Fruit fly (Drosophila melanogaster) whole organism, embryonic: ENCODE measurements around the gene Tet.

ENCODE experiments used
- B-H2 ChIP-seq: fragments of 200-800 bp; sonication (Bioruptor generic); optimal IDR thresholded peaks from 2 replicates; lab custom pipeline; 2018; ENCODE audit warnings: missing biosample characterization, mild to moderate bottlenecking, missing genetic modification characterization
- CG12155 ChIP-seq: fragments of 200-800 bp; sonication (Bioruptor generic); optimal IDR thresholded peaks from 3 replicates; lab custom pipeline; 2016; ENCODE audit warnings: missing biosample characterization, missing genetic modification characterization
- CG12391 ChIP-seq: fragments of 200-800 bp; sonication (Bioruptor generic); optimal IDR thresholded peaks from 3 replicates; lab custom pipeline; 2018; ENCODE audit warnings: missing biosample characterization, mild to moderate bottlenecking, missing genetic modification characterization, moderate library complexity
- CG17612 ChIP-seq: fragments of 200-800 bp; sonication (Bioruptor generic); IDR thresholded peaks from 2 replicates; pipeline ENCODE4 v1.3.6; 2022; ENCODE audit warnings: missing biosample characterization, missing genetic modification characterization
- CG3163 ChIP-seq: fragments of 200-800 bp; sonication (Bioruptor generic); optimal IDR thresholded peaks from 3 replicates; lab custom pipeline; 2016; ENCODE audit warnings: missing biosample characterization, missing genetic modification characterization
- CG32532 ChIP-seq: fragments of 200-800 bp; sonication (Bioruptor generic); IDR thresholded peaks from 2 replicates; pipeline ENCODE4 v1.3.6; 2022; ENCODE audit warnings: missing biosample characterization, missing genetic modification characterization
- CG32772 ChIP-seq: fragments of 200-800 bp; sonication (Bioruptor generic); IDR thresholded peaks from 2 replicates; pipeline ENCODE4 v1.3.6; 2022; ENCODE audit warnings: missing biosample characterization, missing genetic modification characterization
- CG33557 ChIP-seq: fragments of 200-800 bp; sonication (Bioruptor generic); optimal IDR thresholded peaks from 2 replicates; lab custom pipeline; 2019; ENCODE audit warnings: missing biosample characterization, mild to moderate bottlenecking, missing genetic modification characterization, moderate library complexity
- CG42726 ChIP-seq: fragments of 200-800 bp; sonication (Bioruptor generic); IDR thresholded peaks from 2 replicates; pipeline ENCODE4 v1.3.6; 2022; ENCODE audit warnings: missing biosample characterization, missing genetic modification characterization; ENCODE audit not compliant: partially characterized antibody
- CG4360 ChIP-seq: fragments of 200-800 bp; sonication (Bioruptor generic); IDR thresholded peaks from 2 replicates; pipeline ENCODE4 v1.3.6; 2022; ENCODE audit warnings: missing biosample characterization, missing genetic modification characterization
- CG4424 ChIP-seq: fragments of 200-800 bp; sonication (Bioruptor generic); optimal IDR thresholded peaks from 3 replicates; lab custom pipeline; 2016; ENCODE audit warnings: missing biosample characterization, missing genetic modification characterization
- CG4854 ChIP-seq: fragments of 200-800 bp; sonication (Bioruptor generic); optimal IDR thresholded peaks from 2 replicates; lab custom pipeline; 2016; ENCODE audit warnings: missing biosample characterization, missing genetic modification characterization, inconsistent platforms
- CG6813 ChIP-seq: fragments of 200-800 bp; sonication (Bioruptor generic); optimal IDR thresholded peaks from 2 replicates; lab custom pipeline; 2017; ENCODE audit warnings: missing biosample characterization, missing genetic modification characterization, mild to moderate bottlenecking, moderate library complexity, missing genetic modification reagents
- CG8089 ChIP-seq: fragments of 200-800 bp; sonication (Bioruptor generic); optimal IDR thresholded peaks from 3 replicates; lab custom pipeline; 2016; ENCODE audit warnings: missing biosample characterization, missing genetic modification characterization
- CG8765 ChIP-seq: fragments of 200-800 bp; sonication (Bioruptor generic); IDR thresholded peaks from 2 replicates; pipeline ENCODE4 v1.3.6; 2022; ENCODE audit warnings: missing biosample characterization, missing genetic modification characterization
- D ChIP-seq, 2 experiments: fragments of 200-800 bp in 1 of 2; fragments of >200 bp in 1 of 2; sonication (Bioruptor generic) in 1 of 2; optimal IDR thresholded peaks; 2 replicates in 1 of 2; 3 replicates in 1 of 2; lab custom pipeline; 2017; ENCODE audit warnings: mild to moderate bottlenecking in 1 of 2, missing biosample characterization in 1 of 2, missing genetic modification characterization in 1 of 2, missing genetic modification reagents in 1 of 2
- D19A ChIP-seq: fragments of 200-800 bp; optimal IDR thresholded peaks from 3 replicates; lab custom pipeline; 2019; ENCODE audit warnings: missing biosample characterization, mild to moderate bottlenecking, missing genetic modification characterization, moderate library complexity
- Dek ChIP-seq: fragments of 200-800 bp; sonication (Bioruptor generic); optimal IDR thresholded peaks from 3 replicates; lab custom pipeline; 2019; ENCODE audit warnings: missing biosample characterization, mild to moderate bottlenecking, missing genetic modification characterization, moderate library complexity
- Ets97D ChIP-seq: fragments of 200-800 bp; sonication (Bioruptor generic); optimal IDR thresholded peaks from 3 replicates; lab custom pipeline; 2016; ENCODE audit warnings: missing biosample characterization, missing genetic modification characterization
- H15 ChIP-seq: fragments of 200-800 bp; sonication (Bioruptor generic); IDR thresholded peaks from 3 replicates; pipeline ENCODE4 v1.3.6; 2022; ENCODE audit warnings: missing biosample characterization, missing genetic modification characterization
- Hsf ChIP-seq: fragments of 200-800 bp; sonication (Bioruptor generic); optimal IDR thresholded peaks from 3 replicates; lab custom pipeline; 2016; ENCODE audit warnings: missing biosample characterization, missing genetic modification characterization
- Lpt ChIP-seq: fragments of >200 bp; optimal IDR thresholded peaks from 2 replicates; lab custom pipeline; 2018; ENCODE audit warnings: missing biosample characterization, missing genetic modification characterization
- NC2β ChIP-seq: fragments of 200-800 bp; sonication (Bioruptor generic); optimal IDR thresholded peaks from 2 replicates; lab custom pipeline; 2016; ENCODE audit warnings: missing biosample characterization, missing genetic modification characterization
- NFAT ChIP-seq: fragments of 200-800 bp; sonication (Bioruptor generic); IDR thresholded peaks from 2 replicates; pipeline ENCODE4 v1.3.6; 2022; ENCODE audit warnings: missing biosample characterization, missing genetic modification characterization
- Neu2 ChIP-seq: fragments of 200-800 bp; sonication (Bioruptor generic); optimal IDR thresholded peaks from 3 replicates; lab custom pipeline; 2016; ENCODE audit warnings: missing biosample characterization, missing genetic modification characterization, borderline replicate concordance
- PHDP ChIP-seq: fragments of 200-800 bp; sonication (Bioruptor generic); optimal IDR thresholded peaks from 3 replicates; lab custom pipeline; 2018; ENCODE audit warnings: missing biosample characterization, mild to moderate bottlenecking, missing genetic modification characterization, moderate library complexity
- ab ChIP-seq: fragments of 200-800 bp; sonication (Bioruptor generic); optimal IDR thresholded peaks from 2 replicates; lab custom pipeline; 2016; ENCODE audit warnings: missing biosample characterization, missing genetic modification characterization
- al ChIP-seq: fragments of 200-800 bp; sonication (Bioruptor generic); IDR thresholded peaks from 2 replicates; pipeline ENCODE4 v1.3.6; 2022; ENCODE audit warnings: missing biosample characterization, missing genetic modification characterization
- az2 ChIP-seq: fragments of 200-800 bp; sonication (Bioruptor generic); optimal IDR thresholded peaks from 3 replicates; lab custom pipeline; 2016; ENCODE audit warnings: missing biosample characterization, missing genetic modification characterization
- btn ChIP-seq: fragments of 200-800 bp; sonication (Bioruptor generic); optimal IDR thresholded peaks from 2 replicates; lab custom pipeline; 2016; ENCODE audit warnings: missing biosample characterization, missing genetic modification characterization
- caup ChIP-seq: fragments of 200-800 bp; sonication (Bioruptor generic); optimal IDR thresholded peaks from 3 replicates; lab custom pipeline; 2017; ENCODE audit warnings: missing biosample characterization, mild to moderate bottlenecking, missing genetic modification characterization, moderate library complexity; ENCODE audit not compliant: severe bottlenecking
- ci ChIP-seq: fragments of 200-800 bp; sonication (Bioruptor generic); IDR thresholded peaks from 3 replicates; pipeline ENCODE4 v1.3.6; 2022; ENCODE audit warnings: missing biosample characterization, missing genetic modification characterization
- da ChIP-seq: fragments of 200-800 bp; sonication (Bioruptor generic); optimal IDR thresholded peaks from 2 replicates; lab custom pipeline; 2016; ENCODE audit warnings: missing biosample characterization, missing genetic modification characterization
- dmrt99B ChIP-seq: fragments of 200-800 bp; sonication (Bioruptor generic); optimal IDR thresholded peaks from 2 replicates; lab custom pipeline; 2018; ENCODE audit warnings: missing biosample characterization, mild to moderate bottlenecking, missing genetic modification characterization, moderate library complexity
- eyg ChIP-seq: fragments of 200-800 bp; sonication (Bioruptor generic); optimal IDR thresholded peaks from 3 replicates; lab custom pipeline; 2016; ENCODE audit warnings: missing biosample characterization, missing genetic modification characterization
- fd64A ChIP-seq: fragments of 200-800 bp; sonication (Bioruptor generic); optimal IDR thresholded peaks from 3 replicates; lab custom pipeline; 2018; ENCODE audit warnings: missing biosample characterization, mild to moderate bottlenecking, missing genetic modification characterization
- fru ChIP-seq: fragments of >200 bp; optimal IDR thresholded peaks from 2 replicates; lab custom pipeline; 2017
- gcm2 ChIP-seq: fragments of 200-800 bp; sonication (Bioruptor generic); optimal IDR thresholded peaks from 2 replicates; lab custom pipeline; 2016; ENCODE audit warnings: missing biosample characterization, missing genetic modification characterization
- hb ChIP-seq: fragments of 200-800 bp; sonication (Bioruptor generic); IDR thresholded peaks from 3 replicates; pipeline ENCODE4 v1.3.6; 2022; ENCODE audit warnings: missing biosample characterization, missing genetic modification characterization; ENCODE audit not compliant: partially characterized antibody
- jing ChIP-seq: fragments of 200-800 bp; sonication (Bioruptor generic); optimal IDR thresholded peaks from 2 replicates; lab custom pipeline; 2018; ENCODE audit warnings: missing biosample characterization, mild to moderate bottlenecking, missing genetic modification characterization
- lilli ChIP-seq: fragments of 200-800 bp; sonication (Bioruptor generic); optimal IDR thresholded peaks from 3 replicates; lab custom pipeline; 2016; ENCODE audit warnings: missing biosample characterization, missing genetic modification characterization
- nau ChIP-seq: fragments of 200-800 bp; sonication (Bioruptor generic); optimal IDR thresholded peaks from 3 replicates; lab custom pipeline; 2017; ENCODE audit warnings: missing biosample characterization, mild to moderate bottlenecking, missing genetic modification characterization, missing genetic modification reagents
- nerfin-2 ChIP-seq: fragments of 200-800 bp; sonication (Bioruptor generic); IDR thresholded peaks from 2 replicates; pipeline ENCODE4 v1.3.6; 2022; ENCODE audit warnings: missing biosample characterization, missing genetic modification characterization; ENCODE audit not compliant: partially characterized antibody
- p53 ChIP-seq: fragments of 200-800 bp; sonication (Bioruptor generic); optimal IDR thresholded peaks from 2 replicates; lab custom pipeline; 2016; ENCODE audit warnings: missing biosample characterization, missing genetic modification characterization
- peb ChIP-seq: fragments of 200-800 bp; sonication (Bioruptor generic); IDR thresholded peaks from 2 replicates; pipeline ENCODE4 v1.3.6; 2022; ENCODE audit warnings: missing biosample characterization, missing genetic modification characterization
- pros ChIP-seq: fragments of 200-800 bp; sonication (Bioruptor generic); optimal IDR thresholded peaks from 3 replicates; lab custom pipeline; 2019; ENCODE audit warnings: missing biosample characterization, mild to moderate bottlenecking, missing genetic modification characterization, moderate library complexity
- row ChIP-seq: fragments of 200-800 bp; sonication (Bioruptor generic); IDR thresholded peaks from 3 replicates; pipeline ENCODE4 v1.3.6; 2022; ENCODE audit warnings: missing biosample characterization, missing genetic modification characterization
- sob ChIP-seq: fragments of 200-800 bp; sonication (Bioruptor generic); IDR thresholded peaks from 2 replicates; pipeline ENCODE4 v1.3.6; 2022; ENCODE audit warnings: missing biosample characterization, missing genetic modification characterization
- sr ChIP-seq: fragments of 200-800 bp; sonication (Bioruptor generic); IDR thresholded peaks from 3 replicates; pipeline ENCODE4 v1.3.6; 2022; ENCODE audit warnings: missing biosample characterization, missing genetic modification characterization

Gene Tet

dm6 chr3L:2766269-2767088 is 112.5 kb downstream of the Tet start, which contains the start of the genes Mrtf and Non2:
Gene Mrtf (minus strand): TSS chr3L:2766536.
Gene Non2 (plus strand): TSS chr3L:2766999.
- TF ChIP-seq PHDP (tag; lab: Kevin White, UChicago) (peak; percentile 0), nau (GFP tag; lab: Kevin White, UChicago) (no peak), caup (GFP tag; lab: Kevin White, UChicago) (no peak), p53 (no peak), Lpt (no peak), CG42726 (GFP tag; lab: Robert Waterston, UW) (no peak), Neu2 (GFP tag; lab: Kevin White, UChicago) (peak; percentile 68), CG6813 (no peak), CG8765 (no peak), D (optimal IDR thresholded peaks at IDR 0.05; lab: Kevin White, UChicago) (no peak), D (GFP tag; optimal IDR thresholded peaks at IDR 0.05; lab: Kevin White, UChicago) (peak; percentile 26), CG8089 (GFP tag; lab: Kevin White, UChicago) (peak; percentile 23), lilli (GFP tag; lab: Kevin White, UChicago) (peak; percentile 80), ci (no peak; the same call in 2 of the 3 replicates), CG4854 (GFP tag; lab: Kevin White, UChicago) (no peak), jing (GFP tag; lab: Kevin White, UChicago) (no peak), CG4424 (GFP tag; lab: Kevin White, UChicago) (peak; percentile 71), sr (no peak), pros (no peak), nerfin-2 (GFP tag; lab: Robert Waterston, UW) (peak; percentile 69), da (peak; percentile 32), CG32772 (GFP tag; lab: Robert Waterston, UW) (peak; percentile 18; the same call in 1 of the 2 replicates), CG3163 (peak; percentile 5), CG32532 (peak; percentile 61; the same call in 1 of the 2 replicates), CG17612 (GFP tag; lab: Robert Waterston, UW) (no peak), eyg (GFP tag; lab: Kevin White, UChicago) (peak; percentile 11), NC2β (GFP tag; lab: Kevin White, UChicago) (peak; percentile 48), Hsf (GFP tag; lab: Kevin White, UChicago) (peak; percentile 70), ab (no peak), az2 (peak; percentile 61), fd64A (GFP tag; lab: Kevin White, UChicago) (no peak), btn (GFP tag; lab: Kevin White, UChicago) (no peak), dmrt99B (tag; lab: Kevin White, UChicago) (peak; percentile 39), CG4360 (GFP tag; lab: Robert Waterston, UW) (peak; percentile 95), peb (no peak), CG33557 (GFP tag; lab: Kevin White, UChicago) (peak; percentile 38), row (GFP tag; lab: Robert Waterston, UW) (peak; percentile 78), hb (GFP tag; lab: Robert Waterston, UW) (peak; percentile 79; the same call in 2 of the 3 replicates), Dek (tag; lab: Kevin White, UChicago) (peak; percentile 50), D19A (tag; lab: Kevin White, UChicago) (peak; percentile 4), gcm2 (peak; percentile 18), al (GFP tag; lab: Robert Waterston, UW) (no peak), B-H2 (GFP tag; lab: Kevin White, UChicago) (peak; percentile 50), CG12391 (tag; lab: Kevin White, UChicago) (peak; percentile 72), Ets97D (GFP tag; lab: Kevin White, UChicago) (peak; percentile 62), CG12155 (GFP tag; lab: Kevin White, UChicago) (peak; percentile 57), sob (GFP tag; lab: Robert Waterston, UW) (peak; percentile 58; the same call in 1 of the 2 replicates), fru (lab: Kevin White, UChicago) (no peak), NFAT (GFP tag; lab: Robert Waterston, UW) (peak; percentile 63), H15 (GFP tag; lab: Robert Waterston, UW) (peak; percentile 52; the same call in 1 of the 3 replicates)
